Fruit fly (Drosophila melanogaster) whole organism, embryonic: ENCODE results near the gene Surf1.
A peak's percentile ranks its signal among the peaks of the same experiment; 100 is the strongest.

Experiments
- CG10979 ChIP-seq: fragments of 200-800 bp; sonication (Bioruptor generic); optimal IDR thresholded peaks from 2 replicates; lab custom pipeline; 2018; ENCODE audit warnings: missing biosample characterization, mild to moderate bottlenecking, missing genetic modification characterization, moderate library complexity
- CG11695 ChIP-seq: fragments of 200-800 bp; sonication (Bioruptor generic); IDR thresholded peaks from 3 replicates; pipeline ENCODE4 v1.3.6; 2022; ENCODE audit warnings: missing biosample characterization, missing genetic modification characterization
- CG1233 ChIP-seq: fragments of 200-800 bp; sonication (Bioruptor generic); optimal IDR thresholded peaks from 4 replicates; lab custom pipeline; 2018; ENCODE audit warnings: missing biosample characterization, mild to moderate bottlenecking, missing genetic modification characterization
- CG13894 ChIP-seq: fragments of 200-800 bp; sonication (Bioruptor generic); optimal IDR thresholded peaks from 3 replicates; lab custom pipeline; 2018; ENCODE audit warnings: missing biosample characterization, mild to moderate bottlenecking, missing genetic modification characterization, moderate library complexity
- CG14441 ChIP-seq: fragments of 200-800 bp; sonication (Bioruptor generic); IDR thresholded peaks from 2 replicates; pipeline ENCODE4 v1.3.6; 2022; ENCODE audit warnings: missing biosample characterization, missing genetic modification characterization
- CG15479 ChIP-seq: fragments of 200-800 bp; sonication (Bioruptor generic); optimal IDR thresholded peaks from 3 replicates; lab custom pipeline; 2019; ENCODE audit warnings: missing biosample characterization, mild to moderate bottlenecking, missing genetic modification characterization, moderate library complexity
- CG1603 ChIP-seq: fragments of 200-800 bp; sonication (Bioruptor generic); optimal IDR thresholded peaks from 2 replicates; lab custom pipeline; 2019; ENCODE audit warnings: missing biosample characterization, mild to moderate bottlenecking, missing genetic modification characterization, moderate library complexity
- CG16779 ChIP-seq: fragments of 200-800 bp; sonication (Bioruptor generic); IDR thresholded peaks from 2 replicates; pipeline ENCODE4 v1.3.6; 2022; ENCODE audit warnings: missing biosample characterization, missing genetic modification characterization
- CG18262 ChIP-seq: fragments of 200-800 bp; optimal IDR thresholded peaks from 3 replicates; lab custom pipeline; 2019; ENCODE audit warnings: missing biosample characterization, mild to moderate bottlenecking, missing genetic modification characterization, moderate library complexity
- CG30403 ChIP-seq: fragments of 200-800 bp; sonication (Bioruptor generic); optimal IDR thresholded peaks from 3 replicates; lab custom pipeline; 2016; ENCODE audit warnings: missing biosample characterization, missing genetic modification characterization
- CG31224 ChIP-seq: fragments of 200-800 bp; sonication (Bioruptor generic); IDR thresholded peaks from 2 replicates; pipeline ENCODE4 v1.3.6; 2022; ENCODE audit warnings: missing biosample characterization, missing genetic modification characterization
- CG3995 ChIP-seq: fragments of 200-800 bp; sonication (Bioruptor generic); optimal IDR thresholded peaks from 3 replicates; lab custom pipeline; 2016; ENCODE audit warnings: missing biosample characterization, missing genetic modification characterization
- CG42726 ChIP-seq: fragments of 200-800 bp; sonication (Bioruptor generic); IDR thresholded peaks from 2 replicates; pipeline ENCODE4 v1.3.6; 2022; ENCODE audit warnings: missing biosample characterization, missing genetic modification characterization; ENCODE audit not compliant: partially characterized antibody
- CG4328 ChIP-seq: fragments of 200-800 bp; sonication (Bioruptor generic); optimal IDR thresholded peaks from 3 replicates; lab custom pipeline; 2017; ENCODE audit warnings: missing biosample characterization, missing genetic modification reagents, missing genetic modification characterization
- CG6654 ChIP-seq: fragments of 200-800 bp; sonication (Bioruptor generic); optimal IDR thresholded peaks from 2 replicates; lab custom pipeline; 2017; ENCODE audit warnings: missing biosample characterization, mild to moderate bottlenecking, missing genetic modification characterization
- CG7372 ChIP-seq: fragments of 200-800 bp; sonication (Bioruptor generic); IDR thresholded peaks from 2 replicates; pipeline ENCODE4 v1.3.6; 2022; ENCODE audit warnings: missing biosample characterization, missing genetic modification characterization
- CG8089 ChIP-seq: fragments of 200-800 bp; sonication (Bioruptor generic); optimal IDR thresholded peaks from 3 replicates; lab custom pipeline; 2016; ENCODE audit warnings: missing biosample characterization, missing genetic modification characterization
- CG9797 ChIP-seq: fragments of 200-800 bp; sonication (Bioruptor generic); optimal IDR thresholded peaks from 3 replicates; lab custom pipeline; 2018; ENCODE audit warnings: missing biosample characterization, mild to moderate bottlenecking, missing genetic modification characterization
- D19B ChIP-seq: fragments of 200-800 bp; sonication (Bioruptor generic); optimal IDR thresholded peaks from 2 replicates; lab custom pipeline; 2017; ENCODE audit warnings: missing biosample characterization, mild to moderate bottlenecking, missing genetic modification characterization
- Dad ChIP-seq: fragments of 200-800 bp; sonication (Bioruptor generic); optimal IDR thresholded peaks from 3 replicates; lab custom pipeline; 2016; ENCODE audit warnings: missing biosample characterization, missing genetic modification characterization
- Deaf1 ChIP-seq: fragments of 200-800 bp; optimal IDR thresholded peaks from 3 replicates; lab custom pipeline; 2019; ENCODE audit warnings: missing biosample characterization, mild to moderate bottlenecking, missing genetic modification characterization, moderate library complexity
- Gsc ChIP-seq: fragments of 200-800 bp; sonication (Bioruptor generic); IDR thresholded peaks from 2 replicates; pipeline ENCODE4 v1.3.6; 2022; ENCODE audit warnings: missing biosample characterization, missing genetic modification characterization
- Hey ChIP-seq: fragments of 200-800 bp; sonication (Bioruptor generic); optimal IDR thresholded peaks from 3 replicates; lab custom pipeline; 2018; ENCODE audit warnings: missing biosample characterization, mild to moderate bottlenecking, missing genetic modification characterization
- Hmx ChIP-seq: fragments of 200-800 bp; sonication (Bioruptor generic); optimal IDR thresholded peaks from 2 replicates; lab custom pipeline; 2016; ENCODE audit warnings: missing biosample characterization, missing genetic modification characterization
- Hr39 ChIP-seq: fragments of >200 bp; optimal IDR thresholded peaks from 2 replicates; lab custom pipeline; 2017
- MBD-R2 ChIP-seq: fragments of 200-800 bp; sonication (Bioruptor generic); IDR thresholded peaks from 2 replicates; pipeline ENCODE4 v1.3.6; 2022; ENCODE audit warnings: missing biosample characterization, missing genetic modification characterization
- NC2α ChIP-seq: fragments of 200-800 bp; sonication (Bioruptor generic); optimal IDR thresholded peaks from 2 replicates; lab custom pipeline; 2016; ENCODE audit warnings: missing biosample characterization, missing genetic modification characterization
- Oli ChIP-seq: fragments of 200-800 bp; sonication (Bioruptor generic); optimal IDR thresholded peaks from 2 replicates; lab custom pipeline; 2018; ENCODE audit warnings: missing biosample characterization, mild to moderate bottlenecking, missing genetic modification characterization, moderate library complexity
- Sox102F ChIP-seq: fragments of 200-800 bp; sonication (Bioruptor generic); optimal IDR thresholded peaks from 2 replicates; lab custom pipeline; 2018; ENCODE audit warnings: missing biosample characterization, mild to moderate bottlenecking, missing genetic modification characterization, moderate library complexity
- Usf ChIP-seq: fragments of 200-800 bp; sonication (Bioruptor generic); optimal IDR thresholded peaks from 2 replicates; lab custom pipeline; 2017; ENCODE audit warnings: missing genotype, missing biosample characterization, missing genetic modification characterization
- ap ChIP-seq: fragments of 200-800 bp; sonication (Bioruptor generic); IDR thresholded peaks from 2 replicates; pipeline ENCODE4 v1.3.6; 2022; ENCODE audit warnings: missing biosample characterization, missing genetic modification characterization
- ara ChIP-seq: fragments of 200-800 bp; sonication (Bioruptor generic); IDR thresholded peaks from 2 replicates; pipeline ENCODE4 v1.3.6; 2022; ENCODE audit warnings: missing biosample characterization, missing genetic modification characterization
- az2 ChIP-seq: fragments of 200-800 bp; sonication (Bioruptor generic); optimal IDR thresholded peaks from 3 replicates; lab custom pipeline; 2016; ENCODE audit warnings: missing biosample characterization, missing genetic modification characterization
- br ChIP-seq: fragments of >200 bp; optimal IDR thresholded peaks from 2 replicates; lab custom pipeline; 2017
- caup ChIP-seq: fragments of 200-800 bp; sonication (Bioruptor generic); optimal IDR thresholded peaks from 3 replicates; lab custom pipeline; 2017; ENCODE audit warnings: missing biosample characterization, mild to moderate bottlenecking, missing genetic modification characterization, moderate library complexity; ENCODE audit not compliant: severe bottlenecking
- da ChIP-seq: fragments of 200-800 bp; sonication (Bioruptor generic); optimal IDR thresholded peaks from 2 replicates; lab custom pipeline; 2016; ENCODE audit warnings: missing biosample characterization, missing genetic modification characterization
- danr ChIP-seq: fragments of 200-800 bp; sonication (Bioruptor generic); IDR thresholded peaks from 2 replicates; pipeline ENCODE4 v1.3.6; 2022; ENCODE audit warnings: missing biosample characterization, missing genetic modification characterization
- disco-r ChIP-seq: fragments of 200-800 bp; sonication (Bioruptor generic); optimal IDR thresholded peaks from 2 replicates; lab custom pipeline; 2016; ENCODE audit warnings: missing biosample characterization, missing genetic modification characterization
- eve ChIP-seq, 2 experiments: fragments of >200 bp; optimal IDR thresholded peaks; 2 replicates each; lab custom pipeline; 2017; ENCODE audit warnings: missing biosample characterization in 2 of 2, missing genetic modification characterization in 2 of 2
- eyg ChIP-seq: fragments of 200-800 bp; sonication (Bioruptor generic); optimal IDR thresholded peaks from 3 replicates; lab custom pipeline; 2016; ENCODE audit warnings: missing biosample characterization, missing genetic modification characterization
- fd64A ChIP-seq: fragments of 200-800 bp; sonication (Bioruptor generic); optimal IDR thresholded peaks from 3 replicates; lab custom pipeline; 2018; ENCODE audit warnings: missing biosample characterization, mild to moderate bottlenecking, missing genetic modification characterization
- fru ChIP-seq: fragments of >200 bp; optimal IDR thresholded peaks from 2 replicates; lab custom pipeline; 2017
- grn ChIP-seq: fragments of 200-800 bp; sonication (Bioruptor generic); optimal IDR thresholded peaks from 3 replicates; lab custom pipeline; 2017; ENCODE audit warnings: missing biosample characterization, missing genetic modification characterization
- lilli ChIP-seq: fragments of 200-800 bp; sonication (Bioruptor generic); optimal IDR thresholded peaks from 3 replicates; lab custom pipeline; 2016; ENCODE audit warnings: missing biosample characterization, missing genetic modification characterization
- nmo ChIP-seq: fragments of 200-800 bp; sonication (Bioruptor generic); optimal IDR thresholded peaks from 2 replicates; lab custom pipeline; 2018; ENCODE audit warnings: missing biosample characterization, mild to moderate bottlenecking, missing genetic modification characterization, moderate library complexity
- pho ChIP-seq: fragments of 200-800 bp; sonication (Bioruptor generic); optimal IDR thresholded peaks from 2 replicates; lab custom pipeline; 2016; ENCODE audit warnings: missing biosample characterization, missing genetic modification characterization
- seq ChIP-seq: fragments of 200-800 bp; sonication (Bioruptor generic); IDR thresholded peaks from 2 replicates; pipeline ENCODE4 v1.3.6; 2022; ENCODE audit warnings: missing biosample characterization, missing genetic modification characterization
- ssp ChIP-seq: fragments of 200-800 bp; sonication (Bioruptor generic); IDR thresholded peaks from 2 replicates; pipeline ENCODE4 v1.3.6; 2022; ENCODE audit warnings: missing biosample characterization, missing genetic modification characterization
- stc ChIP-seq: fragments of 200-800 bp; sonication (Bioruptor generic); IDR thresholded peaks from 2 replicates; pipeline ENCODE4 v1.3.6; 2022; ENCODE audit warnings: missing biosample characterization, missing genetic modification characterization
- tll ChIP-seq, 2 experiments: fragments of 200-800 bp in 1 of 2; fragments of >200 bp in 1 of 2; sonication (Bioruptor generic) in 1 of 2; optimal IDR thresholded peaks; 2 replicates each; lab custom pipeline; 2017 to 2019; ENCODE audit warnings: missing biosample characterization in 2 of 2, missing genetic modification characterization in 2 of 2, mild to moderate bottlenecking in 1 of 2, moderate library complexity in 1 of 2
- trem ChIP-seq: fragments of 200-800 bp; optimal IDR thresholded peaks from 3 replicates; lab custom pipeline; 2019; ENCODE audit warnings: missing biosample characterization, mild to moderate bottlenecking, missing genetic modification characterization, moderate library complexity
- twi ChIP-seq: fragments of 200-800 bp; optimal IDR thresholded peaks from 2 replicates; lab custom pipeline; 2019; ENCODE audit warnings: missing biosample characterization, mild to moderate bottlenecking, missing genetic modification characterization, moderate library complexity
- zfh1 ChIP-seq: fragments of 200-800 bp; sonication (Bioruptor generic); IDR thresholded peaks from 3 replicates; pipeline ENCODE4 v1.3.6; 2022; ENCODE audit warnings: missing biosample characterization, missing genetic modification characterization

The Surf1 gene

dm6 chr3L:6981823-6982222 lies 23.7 kb downstream of the Surf1 start (continued):
- TF ChIP-seq CG31224 (GFP tag; lab: Robert Waterston, UW) (no peak), Dad (no peak), disco-r (GFP tag; lab: Kevin White, UChicago) (no peak), nmo (GFP tag; lab: Kevin White, UChicago) (peak; percentile 72), eyg (GFP tag; lab: Kevin White, UChicago) (no peak), seq (no peak), pho (GFP tag; lab: Kevin White, UChicago) (no peak), CG7372 (no peak), CG18262 (tag; lab: Kevin White, UChicago) (peak; percentile 79), D19B (GFP tag; lab: Kevin White, UChicago) (no peak), grn (GFP tag; lab: Kevin White, UChicago) (no peak), Sox102F (peak; percentile 54), Gsc (GFP tag; lab: Robert Waterston, UW) (no peak), twi (tag; lab: Kevin White, UChicago) (peak; percentile 92), danr (GFP tag; lab: Robert Waterston, UW) (no peak), ssp (GFP tag; lab: Robert Waterston, UW) (no peak), CG4328 (no peak), CG9797 (GFP tag; lab: Kevin White, UChicago) (no peak), eve (GFP tag; optimal IDR thresholded peaks at IDR 0.05; lab: Kevin White, UChicago) (peak in 1 of 2 experiments; percentile 60), ara (GFP tag; lab: Robert Waterston, UW) (peak; percentile 50; the same call in 1 of the 2 replicates), trem (tag; lab: Kevin White, UChicago) (no peak), Hmx (GFP tag; lab: Kevin White, UChicago) (no peak), Oli (peak; percentile 60), da (GFP tag; lab: Kevin White, UChicago) (no peak), caup (no peak), CG1233 (GFP tag; lab: Kevin White, UChicago) (no peak), CG15479 (no peak), Usf (GFP tag; lab: Kevin White, UChicago) (peak; percentile 33), az2 (GFP tag; lab: Kevin White, UChicago) (peak; percentile 51), CG6654 (no peak), stc (peak; percentile 40; the same call in 1 of the 2 replicates), tll (GFP tag; optimal IDR thresholded peaks at IDR 0.05; lab: Kevin White, UChicago) (no peak), Hey (tag; lab: Kevin White, UChicago) (no peak), CG13894 (tag; lab: Kevin White, UChicago) (no peak), CG8089 (no peak), CG42726 (GFP tag; lab: Robert Waterston, UW) (no peak), fru (lab: Kevin White, UChicago) (no peak), CG1603 (tag; lab: Kevin White, UChicago) (peak; percentile 54), lilli (GFP tag; lab: Kevin White, UChicago) (peak; percentile 16), ap (GFP tag; lab: Robert Waterston, UW) (no peak), CG11695 (GFP tag; lab: Robert Waterston, UW) (0 out of 3 replicates have a peak, but pooled peaks have one; percentile 36), CG30403 (GFP tag; lab: Kevin White, UChicago) (peak; percentile 39), CG16779 (GFP tag; lab: Robert Waterston, UW) (no peak), CG14441 (GFP tag; lab: Robert Waterston, UW) (no peak), Hr39 (lab: Kevin White, UChicago) (no peak), CG3995 (GFP tag; lab: Kevin White, UChicago) (no peak), zfh1 (GFP tag; lab: Robert Waterston, UW) (peak; percentile 56; the same call in 2 of the 3 replicates), br (lab: Kevin White, UChicago) (no peak), MBD-R2 (GFP tag; lab: Robert Waterston, UW) (0 out of 2 replicates have a peak, but pooled peaks have one; percentile 19), NC2α (no peak), fd64A (GFP tag; lab: Kevin White, UChicago) (no peak), Deaf1 (tag; lab: Kevin White, UChicago) (no peak), CG10979 (tag; lab: Kevin White, UChicago) (peak; percentile 74)
